Comparison of ENCODE assay signal across 5 worm cellular contexts in genomic region chrX:16671234-16671633, ce11.
TF ChIP-seq lines count a peak whose summit lies in the region.

No protein-coding gene starts in this region.

TF ChIP-seq in whole organism, L3 larva, 47 proteins besides CTCF, POLR2A, EP300 and RAD21:
- TF ChIP-seq nfya-1 (tag; optimal IDR thresholded peaks at IDR 0.05; lab: Kevin White, UChicago; ENCODE audit: insufficient read depth): no peak
- peak; percentile 26 for TF ChIP-seq elt-2 (tag; optimal IDR thresholded peaks at IDR 0.05; lab: Kevin White, UChicago)
- no peak for TF ChIP-seq nhr-43 (tag; optimal IDR thresholded peaks at IDR 0.05; lab: Kevin White, UChicago; ENCODE audit: poor library complexity, severe bottlenecking)
- no peak for TF ChIP-seq ama-1 (optimal IDR thresholded peaks at IDR 0.05; lab: Kevin White, UChicago)
- TF ChIP-seq pqm-1 (tag; optimal IDR thresholded peaks at IDR 0.05; lab: Kevin White, UChicago): peak; percentile 24
- no peak for TF ChIP-seq zag-1 (tag; optimal IDR thresholded peaks at IDR 0.05; lab: Kevin White, UChicago)
- TF ChIP-seq tbx-2 (tag; optimal IDR thresholded peaks at IDR 0.05; lab: Kevin White, UChicago): no peak
- no peak for TF ChIP-seq hmg-11 (tag; optimal IDR thresholded peaks at IDR 0.05; lab: Kevin White, UChicago)

TF ChIP-seq in whole organism, L4 larva, 104 proteins besides CTCF, POLR2A, EP300 and RAD21:
- TF ChIP-seq hlh-11 (tag; optimal IDR thresholded peaks at IDR 0.05; lab: Kevin White, UChicago) (peak; percentile 18), set-16 (GFP tag; IDR thresholded peaks at IDR 0.05; lab: Robert Waterston, UW) (peak; percentile 86), php-3 (GFP tag; IDR thresholded peaks at IDR 0.05; lab: Robert Waterston, UW) (0 out of 2 replicates have a peak, but pooled peaks have one; percentile 39), Y75B8A.6 (GFP tag; IDR thresholded peaks at IDR 0.05; lab: Robert Waterston, UW) (no peak), egl-43 (GFP tag; IDR thresholded peaks at IDR 0.05; lab: Robert Waterston, UW) (0 out of 2 replicates have a peak, but pooled peaks have one; percentile 58)
TF ChIP-seq in whole organism, L4 larva: peak in this region for 4.

TF ChIP-seq in whole organism, midembryonic, 9 proteins besides CTCF, POLR2A, EP300 and RAD21:
- TF ChIP-seq flt-1 (GFP tag; IDR thresholded peaks at IDR 0.05; lab: Robert Waterston, UW): peak; percentile 56; the same call in 1 of the 2 replicates
- TF ChIP-seq cog-1 (tag; optimal IDR thresholded peaks at IDR 0.05; lab: Kevin White, UChicago): no peak
- no peak for TF ChIP-seq ref-1 (GFP tag; conservative IDR thresholded peaks at IDR 0.05; lab: Robert Waterston, UW)
- no peak for TF ChIP-seq klf-2 (GFP tag; conservative IDR thresholded peaks at IDR 0.05; lab: Robert Waterston, UW)
- no peak for TF ChIP-seq T22C8.4 (GFP tag; IDR thresholded peaks at IDR 0.05; lab: Robert Waterston, UW)
- no peak for TF ChIP-seq tab-1 (GFP tag; IDR thresholded peaks at IDR 0.05; lab: Robert Waterston, UW)
- TF ChIP-seq ztf-23 (GFP tag; IDR thresholded peaks at IDR 0.05; lab: Robert Waterston, UW): no peak
- no peak for TF ChIP-seq ztf-29 (GFP tag; IDR thresholded peaks at IDR 0.05; lab: Robert Waterston, UW)
TF ChIP-seq in whole organism, midembryonic: peak in this region for 1.

TF ChIP-seq in whole organism, mixed stage, embryonic, 35 proteins besides CTCF, POLR2A, EP300 and RAD21:
- peak; percentile 18 for TF ChIP-seq sptf-1 (tag; optimal IDR thresholded peaks at IDR 0.05; lab: Kevin White, UChicago)
- no peak for TF ChIP-seq unc-39 (tag; optimal IDR thresholded peaks at IDR 0.05; lab: Kevin White, UChicago)
- no peak for TF ChIP-seq unc-62 (GFP tag; optimal IDR thresholded peaks at IDR 0.05; lab: Kevin White, UChicago)
TF ChIP-seq in whole organism, mixed stage, embryonic: peak in this region for 1.

TF ChIP-seq in whole organism, young adult, 124 proteins besides CTCF, POLR2A, EP300 and RAD21:
- TF ChIP-seq cebp-2 (GFP tag; IDR thresholded peaks at IDR 0.05; lab: Robert Waterston, UW) (no peak), nhr-80 (tag; optimal IDR thresholded peaks at IDR 0.05; lab: Kevin White, UChicago) (peak; percentile 25), nhr-179 (tag; optimal IDR thresholded peaks at IDR 0.05; lab: Kevin White, UChicago) (no peak), Y53G8AR.9 (GFP tag; conservative IDR thresholded peaks at IDR 0.05; lab: Robert Waterston, UW) (no peak), B0261.1 (tag; optimal IDR thresholded peaks at IDR 0.05; lab: Kevin White, UChicago) (no peak), snpc-4 (GFP tag; optimal IDR thresholded peaks at IDR 0.05; lab: Kevin White, UChicago) (no peak), snpc-4 (tag; optimal IDR thresholded peaks at IDR 0.05; lab: Kevin White, UChicago) (no peak), egrh-3 (GFP tag; IDR thresholded peaks at IDR 0.05; lab: Robert Waterston, UW) (peak; percentile 56; the same call in 1 of the 2 replicates), bed-1 (GFP tag; IDR thresholded peaks at IDR 0.05; lab: Robert Waterston, UW) (0 out of 2 replicates have a peak, but pooled peaks have one; percentile 65), dox-1 (GFP tag; IDR thresholded peaks at IDR 0.05; lab: Robert Waterston, UW) (0 out of 2 replicates have a peak, but pooled peaks have one; percentile 45), zfh-2 (GFP tag; conservative IDR thresholded peaks at IDR 0.05; lab: Robert Waterston, UW) (peak; percentile 90), D2030.7 (GFP tag; IDR thresholded peaks at IDR 0.05; lab: Robert Waterston, UW) (no peak), F55B11.4 (tag; optimal IDR thresholded peaks at IDR 0.05; lab: Kevin White, UChicago; ENCODE audit: borderline replicate concordance, insufficient read depth) (no peak), ztf-6 (GFP tag; IDR thresholded peaks at IDR 0.05; lab: Robert Waterston, UW) (no peak)
TF ChIP-seq in whole organism, young adult: peak in this region for 5.
